Worm (Caenorhabditis elegans) whole organism, L2 larva: Measurements from ENCODE around the gene F08C6.18.

Source experiments
- F13H6.1 ChIP-seq: sonication (generic microtip); optimal IDR thresholded peaks from 2 replicates; lab custom pipeline; 2016; ENCODE audit warnings: missing genetic modification characterization, missing compliant biosample characterization
- R02D3.7 ChIP-seq: fragments of 150-350 bp; optimal IDR thresholded peaks from 2 replicates; lab custom pipeline; 2014; ENCODE audit warnings: missing biosample characterization, missing genetic modification characterization
- Y55F3AM.14 ChIP-seq: fragments of 200-800 bp; sonication (Bioruptor generic); optimal IDR thresholded peaks from 2 replicates; lab custom pipeline; 2018; ENCODE audit warnings: mild to moderate bottlenecking, missing genetic modification characterization, missing compliant biosample characterization
- alr-1 ChIP-seq: fragments of 150-350 bp; optimal IDR thresholded peaks from 2 replicates; lab custom pipeline; 2014; ENCODE audit warnings: missing biosample characterization, missing genetic modification characterization
- aly-2 ChIP-seq: fragments of 150-350 bp; optimal IDR thresholded peaks from 2 replicates; lab custom pipeline; 2014; ENCODE audit warnings: missing biosample characterization, missing genetic modification characterization
- ama-1 ChIP-seq: fragments of 150-350 bp; optimal IDR thresholded peaks from 2 replicates; lab custom pipeline; 2018; ENCODE audit warnings: inconsistent platforms
- blmp-1 ChIP-seq: sonication (generic microtip); optimal IDR thresholded peaks from 2 replicates; lab custom pipeline; 2017; ENCODE audit warnings: missing genetic modification characterization, mild to moderate bottlenecking, missing compliant biosample characterization, antibody characterized with exemption, moderate library complexity; ENCODE audit not compliant: insufficient read depth
- ceh-16 ChIP-seq: fragments of 150-350 bp; optimal IDR thresholded peaks from 2 replicates; lab custom pipeline; 2014; ENCODE audit warnings: missing biosample characterization, missing genetic modification characterization
- crh-2 ChIP-seq: sonication (generic microtip); optimal IDR thresholded peaks from 2 replicates; lab custom pipeline; 2017; ENCODE audit warnings: missing biosample characterization, missing genetic modification characterization
- dmd-4 ChIP-seq: sonication (generic microtip); optimal IDR thresholded peaks from 2 replicates; lab custom pipeline; 2017; ENCODE audit warnings: missing biosample characterization, missing genetic modification characterization
- egl-27 ChIP-seq: sonication (generic microtip); optimal IDR thresholded peaks from 3 replicates; lab custom pipeline; 2017; ENCODE audit warnings: missing biosample characterization, missing genetic modification reagents, missing genetic modification characterization
- elt-1 ChIP-seq: fragments of 150-350 bp; optimal IDR thresholded peaks from 2 replicates; lab custom pipeline; 2014; ENCODE audit warnings: missing biosample characterization, missing genetic modification characterization
- elt-3 ChIP-seq: sonication (generic microtip); optimal IDR thresholded peaks from 2 replicates; lab custom pipeline; 2017; ENCODE audit warnings: missing biosample characterization, missing genetic modification characterization
- fos-1 ChIP-seq: fragments of 150-350 bp; optimal IDR thresholded peaks from 2 replicates; lab custom pipeline; 2014; ENCODE audit warnings: missing biosample characterization, missing genetic modification characterization
- gmeb-1 ChIP-seq: fragments of 150-350 bp; optimal IDR thresholded peaks from 2 replicates; lab custom pipeline; 2014; ENCODE audit warnings: missing biosample characterization, missing genetic modification characterization
- lin-11 ChIP-seq: fragments of 150-350 bp; sonication (generic microtip); optimal IDR thresholded peaks from 2 replicates; lab custom pipeline; 2014; ENCODE audit warnings: missing biosample characterization, missing genetic modification characterization, inconsistent platforms, mixed read lengths
- lin-13 ChIP-seq: fragments of 150-350 bp; optimal IDR thresholded peaks from 2 replicates; lab custom pipeline; 2014; ENCODE audit warnings: missing biosample characterization, missing genetic modification reagents, missing genetic modification characterization
- lin-39 ChIP-seq: fragments of 150-350 bp; optimal IDR thresholded peaks from 2 replicates; lab custom pipeline; 2014; ENCODE audit warnings: missing biosample characterization, missing genetic modification reagents, missing genetic modification characterization
- mab-5 ChIP-seq: fragments of 150-350 bp; optimal IDR thresholded peaks from 2 replicates; lab custom pipeline; 2014; ENCODE audit warnings: missing biosample characterization, missing genetic modification characterization
- mbf-1 ChIP-seq: sonication (generic microtip); optimal IDR thresholded peaks from 2 replicates; lab custom pipeline; 2017; ENCODE audit warnings: missing biosample characterization, missing genetic modification characterization
- mdl-1 ChIP-seq, 2 experiments: fragments of 150-350 bp in 1 of 2; sonication (generic microtip) in 1 of 2; optimal IDR thresholded peaks; 2 replicates each; lab custom pipeline; 2017; ENCODE audit warnings: missing biosample characterization in 2 of 2, missing genetic modification characterization in 2 of 2
- nhr-10 ChIP-seq: sonication (generic microtip); optimal IDR thresholded peaks from 2 replicates; lab custom pipeline; 2017; ENCODE audit warnings: missing biosample characterization, missing genetic modification characterization
- nhr-12 ChIP-seq: fragments of 150-350 bp; optimal IDR thresholded peaks from 2 replicates; lab custom pipeline; 2014; ENCODE audit warnings: missing biosample characterization, missing genetic modification characterization
- nhr-129 ChIP-seq: fragments of 150-350 bp; optimal IDR thresholded peaks from 2 replicates; lab custom pipeline; 2014; ENCODE audit warnings: missing biosample characterization, missing genetic modification characterization
- nhr-21 ChIP-seq: fragments of 150-350 bp; optimal IDR thresholded peaks from 2 replicates; lab custom pipeline; 2014; ENCODE audit warnings: missing biosample characterization, missing genetic modification characterization
- nhr-23 ChIP-seq: fragments of 150-350 bp; optimal IDR thresholded peaks from 2 replicates; lab custom pipeline; 2014; ENCODE audit warnings: missing biosample characterization, missing genetic modification reagents, missing genetic modification characterization
- nhr-237 ChIP-seq: fragments of 150-350 bp; optimal IDR thresholded peaks from 2 replicates; lab custom pipeline; 2014; ENCODE audit warnings: missing biosample characterization, missing genetic modification characterization
- nhr-25 ChIP-seq: fragments of 150-350 bp; sonication (generic microtip); optimal IDR thresholded peaks from 3 replicates; lab custom pipeline; 2014; ENCODE audit warnings: missing biosample characterization, missing genetic modification characterization
- nhr-6 ChIP-seq: fragments of 150-350 bp; optimal IDR thresholded peaks from 2 replicates; lab custom pipeline; 2014; ENCODE audit warnings: missing biosample characterization, missing genetic modification characterization
- peb-1 ChIP-seq: fragments of 150-350 bp; optimal IDR thresholded peaks from 2 replicates; lab custom pipeline; 2014; ENCODE audit warnings: missing biosample characterization, missing genetic modification characterization
- sem-4 ChIP-seq: fragments of 150-350 bp; optimal IDR thresholded peaks from 2 replicates; lab custom pipeline; 2014; ENCODE audit warnings: missing biosample characterization, missing genetic modification reagents, missing genetic modification characterization
- sma-3 ChIP-seq: sonication (generic microtip); optimal IDR thresholded peaks from 2 replicates; lab custom pipeline; 2016; ENCODE audit warnings: missing genetic modification reagents, missing genetic modification characterization, missing compliant biosample characterization
- sma-9 ChIP-seq, 2 experiments: fragments of 150-350 bp in 1 of 2; sonication (generic microtip) in 1 of 2; optimal IDR thresholded peaks; 2 replicates each; lab custom pipeline; 2014 to 2016; ENCODE audit warnings: missing genetic modification characterization in 2 of 2, mild to moderate bottlenecking in 1 of 2, missing biosample characterization in 1 of 2, missing compliant biosample characterization in 1 of 2, missing genetic modification reagents in 1 of 2, moderate library complexity in 1 of 2
- unc-39 ChIP-seq: fragments of 150-350 bp; optimal IDR thresholded peaks from 2 replicates; lab custom pipeline; 2014; ENCODE audit warnings: missing biosample characterization, missing genetic modification characterization
- unc-55 ChIP-seq: fragments of 150-350 bp; sonication (generic microtip); optimal IDR thresholded peaks from 3 replicates; lab custom pipeline; 2014; ENCODE audit warnings: missing biosample characterization, missing genetic modification reagents, missing genetic modification characterization
- unc-62 ChIP-seq: fragments of 150-350 bp; optimal IDR thresholded peaks from 2 replicates; lab custom pipeline; 2014; ENCODE audit warnings: missing biosample characterization, missing genetic modification reagents, missing genetic modification characterization
- zag-1 ChIP-seq: fragments of 150-350 bp; optimal IDR thresholded peaks from 2 replicates; lab custom pipeline; 2014; ENCODE audit warnings: missing biosample characterization, missing genetic modification characterization
- ztf-4 ChIP-seq: fragments of 150-350 bp; optimal IDR thresholded peaks from 2 replicates; lab custom pipeline; 2014; ENCODE audit warnings: missing biosample characterization, missing genetic modification characterization

F08C6.18 gene

DNA sequence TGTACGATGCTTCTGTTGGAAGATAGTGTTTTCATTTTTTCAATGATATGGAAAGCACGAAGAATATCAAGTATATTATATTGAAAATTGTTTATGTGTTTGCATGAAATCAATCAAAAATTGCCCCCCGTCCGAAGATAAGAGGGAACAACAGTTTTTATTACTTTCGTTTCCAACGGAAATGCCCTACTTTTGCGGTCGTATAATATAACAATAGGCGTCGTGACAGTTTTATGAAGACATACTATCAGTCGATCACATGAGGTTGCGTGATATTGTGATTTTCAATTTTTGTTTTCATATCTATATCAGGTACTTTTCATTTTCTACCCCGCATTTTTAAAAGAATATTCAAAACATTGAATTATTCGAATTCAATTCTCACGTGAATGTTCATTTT is 22.6 kb upstream of the F08C6.18 start (continued):
- no peak for TF ChIP-seq elt-1
- peak; percentile 29 for TF ChIP-seq nhr-21
- TF ChIP-seq dmd-4 (tag; lab: Kevin White, UChicago): no peak
- no peak for TF ChIP-seq mab-5
- no peak for TF ChIP-seq lin-13
- TF ChIP-seq F13H6.1: no peak

DNA sequence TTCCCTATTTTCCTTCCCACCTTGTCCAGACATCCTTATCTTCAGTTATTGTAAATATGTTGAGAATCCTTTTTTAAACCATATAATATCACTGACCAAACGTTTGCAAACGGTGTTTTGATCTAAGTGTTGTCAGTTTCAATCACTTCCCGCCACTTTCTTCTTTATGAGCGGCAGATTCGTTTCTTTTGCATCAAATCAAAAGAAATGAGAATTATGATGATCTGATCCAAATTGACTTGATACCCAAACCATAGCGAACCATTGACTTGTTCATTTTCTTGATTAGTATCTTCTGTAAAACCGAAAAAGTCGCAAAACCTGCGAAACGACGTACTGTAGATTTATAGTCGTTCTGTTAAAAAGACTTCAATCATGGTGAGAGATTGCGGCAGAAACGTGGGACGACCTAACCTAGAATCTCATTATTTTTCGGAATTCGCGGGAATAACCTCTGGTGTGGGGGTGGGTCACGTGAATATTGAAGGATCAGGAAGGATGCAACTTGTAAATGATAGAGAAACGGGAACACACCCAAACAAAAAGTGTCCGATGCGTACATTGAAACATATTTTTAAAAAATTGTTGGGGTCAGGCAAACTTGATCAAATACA is 20.6 kb upstream of the F08C6.18 start:
- no peak for TF ChIP-seq unc-62 (GFP tag; lab: Kevin White, UChicago)
- TF ChIP-seq ama-1: no peak
- no peak for TF ChIP-seq gmeb-1 (tag; lab: Kevin White, UChicago)
- TF ChIP-seq aly-2 (tag; lab: Kevin White, UChicago): no peak
- TF ChIP-seq sma-9 (GFP tag; optimal IDR thresholded peaks at IDR 0.05; lab: Kevin White, UChicago): peak; percentile 44
- TF ChIP-seq sma-9 (tag; optimal IDR thresholded peaks at IDR 0.05; lab: Kevin White, UChicago): no peak
- TF ChIP-seq nhr-25 (tag; lab: Kevin White, UChicago): peak; percentile 16
- TF ChIP-seq fos-1 (tag; lab: Kevin White, UChicago): no peak
- TF ChIP-seq lin-39: no peak
- TF ChIP-seq sem-4 (tag; lab: Kevin White, UChicago): no peak
- no peak for TF ChIP-seq mdl-1 (tag; optimal IDR thresholded peaks at IDR 0.05; lab: Kevin White, UChicago)
- TF ChIP-seq nhr-21: peak; percentile 59
- TF ChIP-seq ztf-4: no peak
- TF ChIP-seq dmd-4 (tag; lab: Kevin White, UChicago): no peak
- TF ChIP-seq R02D3.7 (tag; lab: Kevin White, UChicago): no peak
- no peak for TF ChIP-seq nhr-6 (tag; lab: Kevin White, UChicago)
- no peak for TF ChIP-seq nhr-10 (tag; lab: Kevin White, UChicago)
- no peak for TF ChIP-seq lin-13
- no peak for TF ChIP-seq elt-1
- TF ChIP-seq unc-55 (GFP tag; lab: Kevin White, UChicago): no peak
- TF ChIP-seq sma-3 (GFP tag; lab: Kevin White, UChicago): peak; percentile 28
- TF ChIP-seq mbf-1: no peak
- no peak for TF ChIP-seq nhr-12
- no peak for TF ChIP-seq alr-1
- TF ChIP-seq, all 48 proteins: peak for 4

DNA sequence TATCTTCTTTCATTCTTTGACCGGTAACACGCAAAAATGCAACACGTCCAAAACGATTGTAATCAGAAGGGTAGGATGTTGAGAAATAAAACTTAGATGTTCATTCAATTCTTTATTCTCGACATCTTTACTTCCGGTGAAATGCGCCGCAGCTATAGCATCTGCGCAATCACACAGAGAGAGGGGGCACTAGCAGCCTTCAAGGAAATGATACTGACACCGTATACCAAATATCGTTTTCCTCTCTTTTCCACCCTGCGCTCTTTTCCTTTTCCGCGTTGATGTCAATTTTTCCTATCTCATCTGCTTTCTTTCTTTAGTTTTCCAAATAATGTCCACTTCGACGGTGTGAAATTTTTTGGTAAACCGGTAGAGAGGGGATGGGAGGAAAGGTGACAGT is 17.3 kb upstream of the F08C6.18 start:
- peak; percentile 1 for TF ChIP-seq nhr-25 (tag; lab: Kevin White, UChicago)
- peak; percentile 5 for TF ChIP-seq fos-1 (tag; lab: Kevin White, UChicago)
- peak; percentile 34 for TF ChIP-seq nhr-21
- TF ChIP-seq sma-9 (GFP tag; optimal IDR thresholded peaks at IDR 0.05; lab: Kevin White, UChicago): no peak
- no peak for TF ChIP-seq sma-9 (tag; optimal IDR thresholded peaks at IDR 0.05; lab: Kevin White, UChicago)
- TF ChIP-seq sem-4 (tag; lab: Kevin White, UChicago): peak; percentile 2
- TF ChIP-seq unc-39 (tag; lab: Kevin White, UChicago): no peak

DNA sequence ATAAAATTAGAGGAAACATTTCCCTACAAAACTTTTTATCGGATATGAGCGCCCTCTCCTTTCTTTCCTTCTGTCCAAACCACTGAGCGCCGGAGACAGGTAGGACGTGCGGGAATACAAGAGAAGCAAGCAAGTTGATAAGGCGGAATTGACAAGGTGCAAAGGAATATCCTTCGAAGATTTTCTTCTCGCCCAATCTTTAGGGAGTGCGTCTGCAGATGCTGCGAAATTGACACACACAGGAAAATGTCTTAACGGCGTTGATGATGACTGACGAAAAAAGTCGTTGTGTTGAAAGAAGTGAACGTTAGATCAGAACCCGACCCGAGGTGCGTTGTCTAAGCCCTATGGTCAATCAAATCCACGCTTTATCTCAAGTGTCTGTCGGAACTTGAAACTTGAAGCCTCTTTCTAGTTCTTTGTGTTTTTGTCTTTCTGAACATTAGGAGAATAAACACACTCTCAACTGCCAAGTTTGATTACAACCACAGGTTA is 14.4 kb upstream of the F08C6.18 start:
- peak; percentile 46 for TF ChIP-seq nhr-21
- TF ChIP-seq lin-39: no peak

DNA sequence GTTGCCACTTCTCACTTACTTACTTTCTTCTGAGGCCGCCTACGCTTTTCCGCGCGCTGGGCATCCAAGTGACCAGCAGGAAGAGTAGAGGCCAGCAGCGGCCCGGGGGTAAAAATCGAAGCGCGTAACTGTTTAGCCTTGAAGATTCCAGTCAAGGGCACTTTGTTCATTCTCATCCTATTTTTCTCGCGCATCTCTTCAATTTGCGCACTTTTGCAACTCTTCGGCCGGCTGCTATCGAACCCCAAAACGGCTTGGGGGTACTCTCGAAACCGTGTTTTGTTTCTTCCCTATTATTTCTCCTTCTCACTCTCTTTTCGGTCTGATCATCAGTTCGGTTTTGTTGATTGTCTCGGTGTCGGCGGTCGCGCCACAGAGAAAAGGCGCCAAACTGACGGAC is 13.2 kb upstream of the F08C6.18 start:
- TF ChIP-seq nhr-25 (tag; lab: Kevin White, UChicago): peak; percentile 40
- no peak for TF ChIP-seq nhr-129 (tag; lab: Kevin White, UChicago)
- no peak for TF ChIP-seq mab-5
- TF ChIP-seq sma-3 (GFP tag; lab: Kevin White, UChicago): peak; percentile 31
- TF ChIP-seq ceh-16: no peak
- TF ChIP-seq blmp-1 (tag; lab: Kevin White, UChicago): peak; percentile 25

DNA sequence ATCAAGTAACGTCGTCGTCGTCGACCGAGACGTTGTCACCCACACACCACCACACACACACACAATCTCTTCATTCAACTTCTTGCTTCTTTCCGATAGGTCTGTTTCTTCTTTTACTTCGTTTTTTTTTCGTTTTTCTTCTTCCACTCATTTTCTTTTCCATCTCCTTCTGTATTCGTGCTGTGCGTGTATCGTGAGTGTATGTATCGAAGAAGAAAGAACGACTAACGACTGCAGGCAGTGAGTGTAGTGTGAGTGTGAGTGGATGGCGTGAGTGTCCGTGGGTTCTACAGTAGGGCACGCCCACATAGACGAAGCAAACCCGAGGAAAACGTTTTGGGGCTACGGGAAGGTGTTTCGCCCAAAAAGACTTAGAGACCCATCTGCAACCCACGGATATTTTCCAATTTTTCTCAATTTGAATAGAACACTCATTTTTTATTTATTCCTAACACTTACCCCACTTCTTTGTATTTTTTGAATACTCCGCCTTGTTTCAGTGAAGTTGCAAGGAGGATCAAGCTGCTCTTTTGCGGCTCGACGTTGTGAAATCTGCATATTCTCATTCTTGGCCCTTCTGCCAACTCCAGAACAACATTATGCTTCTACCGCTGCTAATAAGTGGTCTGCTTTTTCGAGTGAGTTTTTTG is 12.3 kb upstream of the F08C6.18 start, which contains the start of gene adt-2:
TSS of gene adt-2 (plus strand) at position 600 of the 650 bp plus-strand sequence.
- peak; percentile 24 for TF ChIP-seq fos-1 (tag; lab: Kevin White, UChicago)
- peak; percentile 15 for TF ChIP-seq nhr-129 (tag; lab: Kevin White, UChicago)
- no peak for TF ChIP-seq sma-9 (GFP tag; optimal IDR thresholded peaks at IDR 0.05; lab: Kevin White, UChicago)
- no peak for TF ChIP-seq sma-9 (tag; optimal IDR thresholded peaks at IDR 0.05; lab: Kevin White, UChicago)
- no peak for TF ChIP-seq Y55F3AM.14 (GFP tag; lab: Kevin White, UChicago)
- TF ChIP-seq lin-11 (tag; lab: Kevin White, UChicago): no peak
- no peak for TF ChIP-seq F13H6.1
- TF ChIP-seq peb-1: no peak
- TF ChIP-seq unc-39 (tag; lab: Kevin White, UChicago): no peak
- no peak for TF ChIP-seq elt-3
- no peak for TF ChIP-seq nhr-6 (tag; lab: Kevin White, UChicago)
- no peak for TF ChIP-seq lin-39
- TF ChIP-seq egl-27 (tag; lab: Kevin White, UChicago): no peak
- no peak for TF ChIP-seq mbf-1
- TF ChIP-seq crh-2 (tag; lab: Kevin White, UChicago): peak; percentile 27
- no peak for TF ChIP-seq dmd-4 (tag; lab: Kevin White, UChicago)
- TF ChIP-seq nhr-23: no peak
- TF ChIP-seq nhr-21: peak; percentile 57
- TF ChIP-seq gmeb-1 (tag; lab: Kevin White, UChicago): no peak
- peak; percentile 43 for TF ChIP-seq blmp-1 (tag; lab: Kevin White, UChicago)
- TF ChIP-seq zag-1 (tag; lab: Kevin White, UChicago): no peak
- no peak for TF ChIP-seq elt-1
- peak; percentile 16 for TF ChIP-seq sma-3 (GFP tag; lab: Kevin White, UChicago)
- no peak for TF ChIP-seq ama-1
- TF ChIP-seq nhr-237 (tag; lab: Kevin White, UChicago): no peak
